Worm (Caenorhabditis elegans): ENCODE data around the gene unc-36.

unc-36 gene

DNA sequence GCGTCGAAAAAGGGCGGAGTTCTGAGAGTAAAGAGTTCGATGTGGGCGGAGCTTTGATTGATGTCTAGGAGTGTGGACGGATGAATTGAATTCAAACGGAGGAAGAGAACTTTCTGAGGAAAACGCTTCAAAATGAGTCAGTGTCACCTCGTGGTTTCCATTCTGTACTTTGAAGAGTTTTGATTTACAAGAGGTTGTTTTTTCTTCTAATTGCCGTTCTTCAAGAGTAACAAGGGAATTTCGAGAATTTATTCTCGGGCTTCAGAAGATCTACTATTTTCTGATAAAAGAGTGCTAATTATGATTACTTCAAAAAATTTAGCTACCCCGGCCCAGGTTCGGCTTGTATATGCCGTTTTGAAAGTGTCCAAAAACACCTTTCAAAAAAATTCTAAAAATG is 24.8 kb downstream of the unc-36 start, which contains the start of gene C50C3.12:
C50C3.12 (plus strand) TSS at position 301 of the 400 bp plus-strand sequence.
- no peak for TF ChIP-seq bed-3 (GFP tag; optimal IDR thresholded peaks at IDR 0.05)
- no peak for TF ChIP-seq mab-5 (tag; optimal IDR thresholded peaks at IDR 0.05)
- no peak for TF ChIP-seq lin-32 (GFP tag; optimal IDR thresholded peaks at IDR 0.05)
- TF ChIP-seq nhr-12 (tag; optimal IDR thresholded peaks at IDR 0.05), result no peak
- TF ChIP-seq elt-3 (tag; optimal IDR thresholded peaks at IDR 0.05), result no peak
- no peak for TF ChIP-seq ceh-83 (GFP tag; optimal IDR thresholded peaks at IDR 0.05)
- no peak for TF ChIP-seq drap-1 (GFP tag; optimal IDR thresholded peaks at IDR 0.05)
- no peak for TF ChIP-seq M03D4.4 (tag; optimal IDR thresholded peaks at IDR 0.05)
- no peak for TF ChIP-seq lin-13 (tag; optimal IDR thresholded peaks at IDR 0.05)
- no peak for TF ChIP-seq elt-1 (tag; optimal IDR thresholded peaks at IDR 0.05; ENCODE audit: borderline replicate concordance, insufficient read depth)
- no peak for TF ChIP-seq unc-39 (tag; optimal IDR thresholded peaks at IDR 0.05)
- TF ChIP-seq ceh-39 (tag; optimal IDR thresholded peaks at IDR 0.05), result no peak
- TF ChIP-seq nhr-76 (tag; optimal IDR thresholded peaks at IDR 0.05), result no peak
- TF ChIP-seq nhr-237 (tag; optimal IDR thresholded peaks at IDR 0.05), result no peak
- TF ChIP-seq ham-2 (GFP tag; optimal IDR thresholded peaks at IDR 0.05), result no peak
- no peak for TF ChIP-seq ces-1 (GFP tag; optimal IDR thresholded peaks at IDR 0.05)
- no peak for TF ChIP-seq flh-1 (GFP tag; optimal IDR thresholded peaks at IDR 0.05)
- TF ChIP-seq mep-1 (tag; optimal IDR thresholded peaks at IDR 0.05), result no peak
- no peak for TF ChIP-seq hlh-1 (tag; optimal IDR thresholded peaks at IDR 0.05)
- no peak for TF ChIP-seq cnd-1 (tag; optimal IDR thresholded peaks at IDR 0.05)

- TF ChIP-seq unc-39 (tag; optimal IDR thresholded peaks at IDR 0.05) (no peak), ham-2 (GFP tag; optimal IDR thresholded peaks at IDR 0.05) (no peak), elt-3 (tag; optimal IDR thresholded peaks at IDR 0.05) (no peak)
These were observed 25.8 kb downstream of the unc-36 start for ce11 chrIII:8175263-8175662.

DNA sequence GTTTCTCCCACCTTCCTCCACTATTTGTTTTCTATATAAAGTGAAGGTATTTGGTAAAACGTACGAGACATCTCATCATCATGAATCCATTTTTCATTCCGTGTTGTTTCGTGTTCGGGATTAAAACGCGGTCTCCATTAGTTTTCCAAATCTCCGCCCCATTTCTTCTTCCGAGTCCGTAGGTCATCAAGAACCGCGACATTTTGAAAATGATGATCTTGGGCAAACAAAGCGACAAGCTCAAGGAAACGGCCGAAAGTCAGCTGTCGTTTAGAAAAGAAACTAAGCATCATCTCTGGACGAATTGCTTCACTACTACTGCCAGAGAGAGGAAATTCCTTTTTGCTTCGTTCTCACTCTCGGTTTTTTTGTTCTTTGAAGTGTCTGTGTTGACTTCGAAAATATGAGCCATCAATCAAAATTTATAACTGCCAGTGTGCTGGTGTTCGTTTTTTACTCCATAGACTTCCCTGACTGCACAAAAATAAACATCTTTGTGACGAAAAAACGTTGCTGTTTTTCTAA is 28.3 kb downstream of the unc-36 start:
- TF ChIP-seq hlh-1 (tag; optimal IDR thresholded peaks at IDR 0.05) (peak; percentile 50), cnd-1 (tag; optimal IDR thresholded peaks at IDR 0.05) (no peak)

ce11 chrIII:8164771-8165170 is 36.2 kb downstream of the unc-36 start:
- TF ChIP-seq mls-2 (tag; optimal IDR thresholded peaks at IDR 0.05) (no peak), flh-1 (GFP tag; optimal IDR thresholded peaks at IDR 0.05) (no peak)

DNA sequence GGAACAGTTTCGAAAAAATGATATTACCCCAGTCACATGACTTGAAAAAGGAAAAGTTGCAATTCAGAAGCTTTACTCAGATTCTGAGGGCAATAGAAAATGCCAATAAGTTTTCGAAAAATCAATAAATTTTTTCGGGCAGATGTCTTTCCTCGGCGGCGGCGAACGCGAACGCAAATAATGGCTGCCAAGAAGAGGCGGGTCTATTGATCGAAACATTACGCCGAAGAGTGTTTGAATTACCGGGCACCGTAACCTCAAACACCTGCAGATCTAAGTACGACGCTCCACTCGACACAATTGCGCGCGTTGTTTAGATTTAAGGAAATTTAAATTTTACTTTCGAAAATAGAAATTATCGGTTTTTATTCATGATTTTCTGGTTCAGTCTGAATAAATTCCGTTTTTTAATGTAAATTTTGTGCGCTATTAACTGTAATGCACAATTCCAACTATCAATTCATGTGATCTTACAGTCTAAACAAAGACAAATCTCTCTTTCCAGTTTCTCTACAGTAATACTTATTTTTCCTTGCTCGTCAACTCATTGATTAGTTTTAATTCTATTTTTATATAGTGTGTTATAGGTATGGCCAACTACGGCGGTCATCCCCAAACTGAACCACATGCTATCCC is 37.1 kb downstream of the unc-36 start, which contains the start of gene prp-8:
prp-8 (plus strand) TSS at position 586 of the 636 bp plus-strand sequence.
- no peak for TF ChIP-seq blmp-1 (tag; optimal IDR thresholded peaks at IDR 0.05)
- no peak for TF ChIP-seq ham-2 (GFP tag; optimal IDR thresholded peaks at IDR 0.05)
- TF ChIP-seq ceh-83 (GFP tag; optimal IDR thresholded peaks at IDR 0.05), result no peak
- peak; percentile 43 for TF ChIP-seq hlh-1 (tag; optimal IDR thresholded peaks at IDR 0.05)
- no peak for TF ChIP-seq mab-5 (tag; optimal IDR thresholded peaks at IDR 0.05)
- no peak for TF ChIP-seq ces-1 (GFP tag; optimal IDR thresholded peaks at IDR 0.05)
- TF ChIP-seq M03D4.4 (tag; optimal IDR thresholded peaks at IDR 0.05), result peak; percentile 18
- TF ChIP-seq lin-13 (tag; optimal IDR thresholded peaks at IDR 0.05), result peak; percentile 86
- TF ChIP-seq flh-1 (GFP tag; optimal IDR thresholded peaks at IDR 0.05), result no peak
- no peak for TF ChIP-seq elt-3 (tag; optimal IDR thresholded peaks at IDR 0.05)
- TF ChIP-seq unc-39 (tag; optimal IDR thresholded peaks at IDR 0.05), result no peak
- peak; percentile 17 for TF ChIP-seq drap-1 (GFP tag; optimal IDR thresholded peaks at IDR 0.05)
- peak; percentile 38 for TF ChIP-seq elt-1 (tag; optimal IDR thresholded peaks at IDR 0.05; ENCODE audit: borderline replicate concordance, insufficient read depth)
- peak; percentile 68 for TF ChIP-seq sptf-1 (tag; optimal IDR thresholded peaks at IDR 0.05)
- no peak for TF ChIP-seq unc-62 (GFP tag; optimal IDR thresholded peaks at IDR 0.05)
- peak; percentile 84 for TF ChIP-seq pha-4 (tag; optimal IDR thresholded peaks at IDR 0.05)
- TF ChIP-seq tbx-8 (GFP tag; optimal IDR thresholded peaks at IDR 0.05), result no peak
- TF ChIP-seq lsy-2 (tag; optimal IDR thresholded peaks at IDR 0.05), result peak; percentile 97
- TF ChIP-seq nhr-12 (tag; optimal IDR thresholded peaks at IDR 0.05), result no peak
- TF ChIP-seq nhr-76 (tag; optimal IDR thresholded peaks at IDR 0.05), result no peak
- no peak for TF ChIP-seq snpc-4 (tag; optimal IDR thresholded peaks at IDR 0.05)
- no peak for TF ChIP-seq sem-2 (GFP tag; optimal IDR thresholded peaks at IDR 0.05)
- TF ChIP-seq cnd-1 (tag; optimal IDR thresholded peaks at IDR 0.05), result peak; percentile 50
- no peak for TF ChIP-seq lin-32 (GFP tag; optimal IDR thresholded peaks at IDR 0.05)
- peak; percentile 87 for TF ChIP-seq mep-1 (tag; optimal IDR thresholded peaks at IDR 0.05)
- no peak for TF ChIP-seq ztf-11 (tag; optimal IDR thresholded peaks at IDR 0.05)
- no peak for TF ChIP-seq nhr-237 (tag; optimal IDR thresholded peaks at IDR 0.05)
- peak; percentile 94 for TF ChIP-seq ceh-39 (tag; optimal IDR thresholded peaks at IDR 0.05)
- TF ChIP-seq nhr-2 (tag; optimal IDR thresholded peaks at IDR 0.05), result no peak
- TF ChIP-seq nhr-28 (tag; optimal IDR thresholded peaks at IDR 0.05), result no peak
- TF ChIP-seq bed-3 (GFP tag; optimal IDR thresholded peaks at IDR 0.05), result no peak
- TF ChIP-seq mls-2 (tag; optimal IDR thresholded peaks at IDR 0.05), result no peak
- TF ChIP-seq zip-8 (tag; optimal IDR thresholded peaks at IDR 0.05), result no peak
- TF ChIP-seq ceh-43 (GFP tag; optimal IDR thresholded peaks at IDR 0.05), result peak; percentile 25
- peak; percentile 45 for TF ChIP-seq unc-120 (tag; optimal IDR thresholded peaks at IDR 0.05; ENCODE audit: poor library complexity, severe bottlenecking)
